Fruit fly (Drosophila melanogaster) whole organism, embryonic: ENCODE results near the gene GstT4.

Experiments used
- Awh ChIP-seq: fragments of 200-800 bp; sonication (Bioruptor generic); IDR thresholded peaks from 2 replicates; pipeline ENCODE4, ENCODE4 v1.3.6; 2022; ENCODE audit warnings: missing biosample characterization, missing genetic modification characterization
- BEAF-32 ChIP-seq: fragments of 200-800 bp; sonication (Bioruptor generic); optimal IDR thresholded peaks from 3 replicates; lab custom pipeline; 2017; ENCODE audit warnings: missing biosample characterization, missing genetic modification characterization, mild to moderate bottlenecking, moderate library complexity, missing genetic modification reagents
- CG10267 ChIP-seq: fragments of 200-800 bp; sonication (Bioruptor generic); optimal IDR thresholded peaks from 2 replicates; lab custom pipeline; 2018; ENCODE audit warnings: missing biosample characterization, mild to moderate bottlenecking, missing genetic modification characterization, moderate library complexity
- CG10431 ChIP-seq: fragments of 200-800 bp; sonication (Bioruptor generic); optimal IDR thresholded peaks from 3 replicates; lab custom pipeline; 2018; ENCODE audit warnings: missing biosample characterization, mild to moderate bottlenecking, missing genetic modification characterization
- CG11695 ChIP-seq: fragments of 200-800 bp; sonication (Bioruptor generic); IDR thresholded peaks from 3 replicates; pipeline ENCODE4 v1.3.6; 2022; ENCODE audit warnings: missing biosample characterization, missing genetic modification characterization
- CG1233 ChIP-seq: fragments of 200-800 bp; sonication (Bioruptor generic); optimal IDR thresholded peaks from 4 replicates; lab custom pipeline; 2018; ENCODE audit warnings: missing biosample characterization, mild to moderate bottlenecking, missing genetic modification characterization
- CG12659 ChIP-seq: fragments of 200-800 bp; sonication (Bioruptor generic); optimal IDR thresholded peaks from 3 replicates; lab custom pipeline; 2017; ENCODE audit warnings: mild to moderate bottlenecking, missing biosample characterization, missing genetic modification reagents, missing genetic modification characterization
- CG13123 ChIP-seq: fragments of 200-800 bp; sonication (Bioruptor generic); optimal IDR thresholded peaks from 2 replicates; lab custom pipeline; 2016; ENCODE audit warnings: missing biosample characterization, missing genetic modification characterization
- CG17802 ChIP-seq: fragments of 200-800 bp; sonication (Bioruptor generic); optimal IDR thresholded peaks from 2 replicates; lab custom pipeline; 2018; ENCODE audit warnings: missing biosample characterization, mild to moderate bottlenecking, missing genetic modification characterization, moderate library complexity
- CG1832 ChIP-seq: fragments of 200-800 bp; sonication (Bioruptor generic); optimal IDR thresholded peaks from 2 replicates; lab custom pipeline; 2017; ENCODE audit warnings: missing biosample characterization, mild to moderate bottlenecking, missing genetic modification characterization, inconsistent platforms
- CG18599 ChIP-seq: fragments of 200-800 bp; sonication (Bioruptor generic); optimal IDR thresholded peaks from 3 replicates; lab custom pipeline; 2017; ENCODE audit warnings: missing biosample characterization, missing genetic modification characterization, mild to moderate bottlenecking, moderate library complexity, missing genetic modification reagents
- CG2678 ChIP-seq: fragments of 200-800 bp; sonication (Bioruptor generic); optimal IDR thresholded peaks from 3 replicates; lab custom pipeline; 2019; ENCODE audit warnings: missing biosample characterization, mild to moderate bottlenecking, missing genetic modification characterization, moderate library complexity
- CG31365 ChIP-seq: fragments of 200-800 bp; sonication (Bioruptor generic); optimal IDR thresholded peaks from 2 replicates; lab custom pipeline; 2018; ENCODE audit warnings: missing biosample characterization, mild to moderate bottlenecking, missing genetic modification characterization
- CG32532 ChIP-seq: fragments of 200-800 bp; sonication (Bioruptor generic); IDR thresholded peaks from 2 replicates; pipeline ENCODE4 v1.3.6; 2022; ENCODE audit warnings: missing biosample characterization, missing genetic modification characterization
- CG32767 ChIP-seq: fragments of 200-800 bp; sonication (Bioruptor generic); IDR thresholded peaks from 2 replicates; pipeline ENCODE4 v1.3.6; 2022; ENCODE audit warnings: missing biosample characterization, missing genetic modification characterization
- CG32772 ChIP-seq: fragments of 200-800 bp; sonication (Bioruptor generic); IDR thresholded peaks from 2 replicates; pipeline ENCODE4 v1.3.6; 2022; ENCODE audit warnings: missing biosample characterization, missing genetic modification characterization
- CG43689 ChIP-seq: fragments of 200-800 bp; sonication (Bioruptor generic); IDR thresholded peaks from 2 replicates; pipeline ENCODE4 v1.3.6; 2022; ENCODE audit warnings: missing biosample characterization, missing genetic modification characterization
- CG5180 ChIP-seq: fragments of 200-800 bp; sonication (Bioruptor generic); optimal IDR thresholded peaks from 3 replicates; lab custom pipeline; 2017; ENCODE audit warnings: missing biosample characterization, missing genetic modification characterization, mild to moderate bottlenecking, moderate library complexity, missing genetic modification reagents
- CG6254 ChIP-seq: fragments of 200-800 bp; sonication (Bioruptor generic); optimal IDR thresholded peaks from 3 replicates; lab custom pipeline; 2017; ENCODE audit warnings: mild to moderate bottlenecking, missing biosample characterization, missing genetic modification reagents, missing genetic modification characterization
- CG7928 ChIP-seq: fragments of 200-800 bp; sonication (Bioruptor generic); optimal IDR thresholded peaks from 2 replicates; lab custom pipeline; 2017; ENCODE audit warnings: missing biosample characterization, mild to moderate bottlenecking, missing genetic modification characterization
- CG9817 ChIP-seq: fragments of 200-800 bp; sonication (Bioruptor generic); optimal IDR thresholded peaks from 2 replicates; lab custom pipeline; 2018; ENCODE audit warnings: missing biosample characterization, mild to moderate bottlenecking, missing genetic modification characterization, moderate library complexity
- CHES-1-like ChIP-seq: fragments of 200-800 bp; sonication (Bioruptor generic); optimal IDR thresholded peaks from 2 replicates; lab custom pipeline; 2016; ENCODE audit warnings: missing biosample characterization, missing genetic modification characterization
- Chrac-16 ChIP-seq: fragments of 200-800 bp; sonication (Bioruptor generic); optimal IDR thresholded peaks from 3 replicates; lab custom pipeline; 2016; ENCODE audit warnings: missing biosample characterization, missing genetic modification characterization
- Doc3 ChIP-seq: fragments of 200-800 bp; sonication (Bioruptor generic); IDR thresholded peaks from 3 replicates; pipeline ENCODE4 v1.3.6; 2022; ENCODE audit warnings: missing biosample characterization, missing genetic modification characterization; ENCODE audit not compliant: partially characterized antibody
- Gsc ChIP-seq: fragments of 200-800 bp; sonication (Bioruptor generic); IDR thresholded peaks from 2 replicates; pipeline ENCODE4 v1.3.6; 2022; ENCODE audit warnings: missing biosample characterization, missing genetic modification characterization
- H15 ChIP-seq: fragments of 200-800 bp; sonication (Bioruptor generic); IDR thresholded peaks from 3 replicates; pipeline ENCODE4 v1.3.6; 2022; ENCODE audit warnings: missing biosample characterization, missing genetic modification characterization
- Hand ChIP-seq: fragments of 200-800 bp; sonication (Bioruptor generic); optimal IDR thresholded peaks from 2 replicates; lab custom pipeline; 2017; ENCODE audit warnings: mild to moderate bottlenecking, missing biosample characterization, missing genetic modification reagents, missing genetic modification characterization
- NC2β ChIP-seq: fragments of 200-800 bp; sonication (Bioruptor generic); optimal IDR thresholded peaks from 2 replicates; lab custom pipeline; 2016; ENCODE audit warnings: missing biosample characterization, missing genetic modification characterization
- Nf-YA ChIP-seq: fragments of 200-800 bp; sonication (Bioruptor generic); IDR thresholded peaks from 2 replicates; pipeline ENCODE4 v1.3.6; 2022; ENCODE audit warnings: missing biosample characterization, missing genetic modification characterization
- Side ChIP-seq: fragments of 200-800 bp; sonication (Bioruptor generic); optimal IDR thresholded peaks from 2 replicates; lab custom pipeline; 2016; ENCODE audit warnings: missing biosample characterization, missing genetic modification characterization
- Sox100B ChIP-seq: fragments of 200-800 bp; sonication (Bioruptor generic); optimal IDR thresholded peaks from 3 replicates; lab custom pipeline; 2018; ENCODE audit warnings: missing biosample characterization, mild to moderate bottlenecking, missing genetic modification characterization
- Xrp1 ChIP-seq: fragments of 200-800 bp; sonication (Bioruptor generic); IDR thresholded peaks from 2 replicates; pipeline ENCODE4 v1.3.6; 2022; ENCODE audit warnings: missing biosample characterization, missing genetic modification characterization
- ab ChIP-seq: fragments of 200-800 bp; sonication (Bioruptor generic); optimal IDR thresholded peaks from 2 replicates; lab custom pipeline; 2016; ENCODE audit warnings: missing biosample characterization, missing genetic modification characterization
- aop ChIP-seq: fragments of 200-800 bp; sonication (Bioruptor generic); IDR thresholded peaks from 2 replicates; pipeline ENCODE4 v1.3.6; 2022; ENCODE audit warnings: missing biosample characterization, missing genetic modification characterization
- bab2 ChIP-seq: fragments of 200-800 bp; sonication (Bioruptor generic); optimal IDR thresholded peaks from 2 replicates; lab custom pipeline; 2016; ENCODE audit warnings: missing biosample characterization, missing genetic modification characterization
- cad ChIP-seq: fragments of >200 bp; optimal IDR thresholded peaks from 2 replicates; lab custom pipeline; 2017; ENCODE audit warnings: missing biosample characterization, missing genetic modification characterization
- da ChIP-seq: fragments of 200-800 bp; sonication (Bioruptor generic); optimal IDR thresholded peaks from 2 replicates; lab custom pipeline; 2016; ENCODE audit warnings: missing biosample characterization, missing genetic modification characterization
- eve ChIP-seq, 2 experiments: fragments of >200 bp; optimal IDR thresholded peaks; 2 replicates each; lab custom pipeline; 2017; ENCODE audit warnings: missing biosample characterization in 2 of 2, missing genetic modification characterization in 2 of 2
- ken ChIP-seq: fragments of 200-800 bp; sonication (Bioruptor generic); IDR thresholded peaks from 3 replicates; pipeline ENCODE4 v1.3.6; 2022; ENCODE audit warnings: missing biosample characterization, missing genetic modification characterization
- knrl ChIP-seq: fragments of 200-800 bp; sonication (Bioruptor generic); IDR thresholded peaks from 3 replicates; pipeline ENCODE4 v1.3.6; 2022; ENCODE audit warnings: missing biosample characterization, missing genetic modification characterization; ENCODE audit not compliant: partially characterized antibody
- lmd ChIP-seq: fragments of 200-800 bp; sonication (Bioruptor generic); IDR thresholded peaks from 2 replicates; pipeline ENCODE4 v1.3.6; 2022; ENCODE audit warnings: missing biosample characterization, missing genetic modification characterization
- nmo ChIP-seq: fragments of 200-800 bp; sonication (Bioruptor generic); optimal IDR thresholded peaks from 2 replicates; lab custom pipeline; 2018; ENCODE audit warnings: missing biosample characterization, mild to moderate bottlenecking, missing genetic modification characterization, moderate library complexity
- rib ChIP-seq: fragments of 200-800 bp; sonication (Bioruptor generic); IDR thresholded peaks from 2 replicates; pipeline ENCODE4 v1.3.6; 2022; ENCODE audit warnings: missing biosample characterization, missing genetic modification characterization
- row ChIP-seq: fragments of 200-800 bp; sonication (Bioruptor generic); IDR thresholded peaks from 3 replicates; pipeline ENCODE4 v1.3.6; 2022; ENCODE audit warnings: missing biosample characterization, missing genetic modification characterization
- sima ChIP-seq: fragments of 200-800 bp; sonication (Bioruptor generic); optimal IDR thresholded peaks from 2 replicates; lab custom pipeline; 2016; ENCODE audit warnings: missing biosample characterization, missing genetic modification characterization
- slbo ChIP-seq: fragments of 200-800 bp; sonication (Bioruptor generic); IDR thresholded peaks from 2 replicates; pipeline ENCODE4 v1.3.6; 2022; ENCODE audit warnings: missing biosample characterization, missing genetic modification characterization
- sqz ChIP-seq: fragments of 200-800 bp; sonication (Bioruptor generic); optimal IDR thresholded peaks from 3 replicates; lab custom pipeline; 2018; ENCODE audit warnings: missing biosample characterization, mild to moderate bottlenecking, missing genetic modification characterization
- tap ChIP-seq: fragments of 200-800 bp; optimal IDR thresholded peaks from 3 replicates; lab custom pipeline; 2019; ENCODE audit warnings: missing biosample characterization, mild to moderate bottlenecking, missing genetic modification characterization, moderate library complexity
- tio ChIP-seq: fragments of 200-800 bp; sonication (Bioruptor generic); optimal IDR thresholded peaks from 2 replicates; lab custom pipeline; 2017; ENCODE audit warnings: missing biosample characterization, missing genetic modification characterization, inconsistent platforms
- twi ChIP-seq: fragments of 200-800 bp; optimal IDR thresholded peaks from 2 replicates; lab custom pipeline; 2019; ENCODE audit warnings: missing biosample characterization, mild to moderate bottlenecking, missing genetic modification characterization, moderate library complexity
- zen2 ChIP-seq: fragments of 200-800 bp; sonication (Bioruptor generic); IDR thresholded peaks from 3 replicates; pipeline ENCODE4 v1.3.6; 2022; ENCODE audit warnings: missing biosample characterization, missing genetic modification characterization; ENCODE audit not compliant: partially characterized antibody

GstT4 gene

dm6 chrX:13368149-13368548 is 36.4 kb upstream of the GstT4 start, which contains the start of gene dmrt11E (continued):
- TF ChIP-seq CG43689 (GFP tag; lab: Robert Waterston, UW) (no peak), CG12659 (GFP tag; lab: Kevin White, UChicago) (peak; percentile 20), CHES-1-like (GFP tag; lab: Kevin White, UChicago) (no peak), row (GFP tag; lab: Robert Waterston, UW) (peak; percentile 81), CG32532 (no peak), CG11695 (GFP tag; lab: Robert Waterston, UW) (peak; percentile 54; the same call in 2 of the 3 replicates), BEAF-32 (GFP tag; lab: Kevin White, UChicago) (no peak), Side (GFP tag; lab: Kevin White, UChicago) (no peak), CG10431 (GFP tag; lab: Kevin White, UChicago) (peak; percentile 37), CG32767 (GFP tag; lab: Robert Waterston, UW) (0 out of 2 replicates have a peak, but pooled peaks have one; percentile 23), rib (GFP tag; lab: Robert Waterston, UW) (no peak), CG1233 (peak; percentile 37), knrl (GFP tag; lab: Robert Waterston, UW) (no peak), ken (GFP tag; lab: Robert Waterston, UW) (peak; percentile 59; the same call in 1 of the 3 replicates), bab2 (GFP tag; lab: Kevin White, UChicago) (no peak), Hand (GFP tag; lab: Kevin White, UChicago) (no peak), ab (GFP tag; lab: Kevin White, UChicago) (no peak), NC2β (GFP tag; lab: Kevin White, UChicago) (no peak), CG13123 (GFP tag; lab: Kevin White, UChicago) (no peak), zen2 (GFP tag; lab: Robert Waterston, UW) (no peak), sima (GFP tag; lab: Kevin White, UChicago) (no peak), CG9817 (tag; lab: Kevin White, UChicago) (peak; percentile 49), Sox100B (peak; percentile 31), tio (GFP tag; lab: Kevin White, UChicago) (peak; percentile 22), CG6254 (GFP tag; lab: Kevin White, UChicago) (peak; percentile 49), CG18599 (peak; percentile 10), CG1832 (GFP tag; lab: Kevin White, UChicago) (no peak), da (no peak), Doc3 (no peak), CG32772 (peak; percentile 58; the same call in 1 of the 2 replicates), slbo (GFP tag; lab: Robert Waterston, UW) (no peak), H15 (peak; percentile 56; the same call in 1 of the 3 replicates), CG10267 (tag; lab: Kevin White, UChicago) (peak; percentile 71), CG5180 (peak; percentile 26), sqz (GFP tag; lab: Kevin White, UChicago) (no peak), Chrac-16 (GFP tag; lab: Kevin White, UChicago) (peak; percentile 42), CG17802 (tag; lab: Kevin White, UChicago) (no peak), CG31365 (tag; lab: Kevin White, UChicago) (no peak), aop (GFP tag; lab: Robert Waterston, UW) (no peak), Nf-YA (GFP tag; lab: Robert Waterston, UW) (peak; percentile 41), cad (GFP tag; lab: Kevin White, UChicago) (no peak), Gsc (GFP tag; lab: Robert Waterston, UW) (no peak), CG7928 (GFP tag; lab: Kevin White, UChicago) (no peak), twi (tag; lab: Kevin White, UChicago) (peak; percentile 76), Xrp1 (GFP tag; lab: Robert Waterston, UW) (peak; percentile 87), nmo (GFP tag; lab: Kevin White, UChicago) (peak; percentile 79), eve (GFP tag; optimal IDR thresholded peaks at IDR 0.05; lab: Kevin White, UChicago) (no peak), lmd (GFP tag; lab: Robert Waterston, UW) (peak; percentile 48), CG2678 (tag; lab: Kevin White, UChicago) (peak; percentile 68), tap (tag; lab: Kevin White, UChicago) (peak; percentile 45), Awh (GFP tag; lab: Robert Waterston, UW) (0 out of 2 replicates have a peak, but pooled peaks have one; percentile 48)
